Fruit fly (Drosophila melanogaster) whole organism, adult: ENCODE data around the gene PAN3.

Experiments
- Clk ChIP-seq: fragments of 200-800 bp; sonication (Bioruptor generic); optimal IDR thresholded peaks from 2 replicates; lab custom pipeline; 2017; ENCODE audit warnings: missing biosample characterization, missing genetic modification characterization
- ovo ChIP-seq: fragments of 200-800 bp; sonication (Bioruptor generic); optimal IDR thresholded peaks from 2 replicates; lab custom pipeline; 2016; ENCODE audit warnings: missing biosample characterization, missing genetic modification characterization
- tj ChIP-seq: fragments of 200-800 bp; sonication (Bioruptor generic); optimal IDR thresholded peaks from 3 replicates; lab custom pipeline; 2017; ENCODE audit warnings: missing biosample characterization, mild to moderate bottlenecking, missing genetic modification characterization, moderate library complexity

dm6 chr3L:3048647-3049046, 22.3 kb upstream of the PAN3 start:
- TF ChIP-seq Clk (GFP tag; lab: Kevin White, UChicago) (no peak), ovo (no peak), tj (GFP tag; lab: Kevin White, UChicago) (no peak)
